Worm (Caenorhabditis elegans): Measurements from ENCODE around the gene Y55B1AR.2.

Y55B1AR.2 gene

DNA sequence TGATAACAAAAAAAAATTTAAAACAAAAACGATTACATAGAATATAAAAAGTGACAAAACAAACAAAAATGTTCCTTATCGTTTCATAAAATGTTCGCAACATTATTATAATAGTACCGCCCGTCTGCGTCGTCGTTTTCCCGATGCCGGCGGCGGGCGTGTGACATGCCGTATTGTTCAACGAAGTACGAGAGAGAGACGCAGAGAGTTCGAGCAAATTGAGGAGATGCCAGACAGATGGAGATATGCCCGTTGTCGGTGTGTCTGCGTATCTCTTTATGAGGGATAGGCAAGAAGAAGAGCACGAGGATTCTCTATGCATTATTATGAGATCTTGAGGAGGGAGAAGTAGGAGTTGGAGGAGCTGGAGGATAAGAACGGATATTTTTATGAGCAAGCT, 25.2 kb upstream of the Y55B1AR.2 start (continued):
- TF ChIP-seq elt-2 (tag; optimal IDR thresholded peaks at IDR 0.05): peak; percentile 81
- TF ChIP-seq fkh-10 (GFP tag; optimal IDR thresholded peaks at IDR 0.05): peak; percentile 66
- TF ChIP-seq ceh-82 (tag; optimal IDR thresholded peaks at IDR 0.05): peak; percentile 53 to 93 (median 71)
- peak; percentile 83 for TF ChIP-seq nhr-47 (tag; optimal IDR thresholded peaks at IDR 0.05)
- TF ChIP-seq snpc-4 (tag; optimal IDR thresholded peaks at IDR 0.05): peak; percentile 65
- peak; percentile 75 for TF ChIP-seq unc-86 (tag; optimal IDR thresholded peaks at IDR 0.05)
- no peak for TF ChIP-seq ama-1 (optimal IDR thresholded peaks at IDR 0.05)
- TF ChIP-seq egl-13 (tag; optimal IDR thresholded peaks at IDR 0.05): peak; percentile 72
- TF ChIP-seq aly-2 (tag; optimal IDR thresholded peaks at IDR 0.05): no peak
- TF ChIP-seq jun-1 (tag; optimal IDR thresholded peaks at IDR 0.05): peak; percentile 70
- no peak for TF ChIP-seq sptf-1 (tag; optimal IDR thresholded peaks at IDR 0.05)
- TF ChIP-seq nhr-19 (GFP tag; conservative IDR thresholded peaks at IDR 0.05): peak; percentile 83
- TF ChIP-seq rnt-1 (tag; optimal IDR thresholded peaks at IDR 0.05): peak; percentile 85
- peak; percentile 85 for TF ChIP-seq nhr-85 (tag)
- no peak for TF ChIP-seq unc-98 (GFP tag; IDR thresholded peaks at IDR 0.05)
- no peak for TF ChIP-seq tlp-1 (tag; optimal IDR thresholded peaks at IDR 0.05)
- TF ChIP-seq egl-27 (tag; optimal IDR thresholded peaks at IDR 0.05): peak in 1 of 2 experiments; percentile 63
- TF ChIP-seq blmp-1 (tag; optimal IDR thresholded peaks at IDR 0.05): peak; percentile 84
- no peak for TF ChIP-seq unc-30 (tag; optimal IDR thresholded peaks at IDR 0.05)
- peak; percentile 28 for TF ChIP-seq sup-37 (GFP tag; optimal IDR thresholded peaks at IDR 0.05)
- TF ChIP-seq lsy-2 (tag; optimal IDR thresholded peaks at IDR 0.05): peak; percentile 76 to 83
- peak; percentile 21 for TF ChIP-seq sox-4 (tag; optimal IDR thresholded peaks at IDR 0.05)
- peak; percentile 43 for TF ChIP-seq lin-15B (tag; optimal IDR thresholded peaks at IDR 0.05)
- TF ChIP-seq hlh-17 (GFP tag; optimal IDR thresholded peaks at IDR 0.05; ENCODE audit: borderline replicate concordance): no peak
- TF ChIP-seq ztf-4 (tag; optimal IDR thresholded peaks at IDR 0.05): peak; percentile 84
- TF ChIP-seq C16A3.4 (tag; optimal IDR thresholded peaks at IDR 0.05): peak; percentile 76
- TF ChIP-seq skn-1 (tag; optimal IDR thresholded peaks at IDR 0.05): peak; percentile 86
- no peak for TF ChIP-seq aha-1 (tag; optimal IDR thresholded peaks at IDR 0.05)
- TF ChIP-seq Y116A8C.19 (tag; optimal IDR thresholded peaks at IDR 0.05; ENCODE audit: borderline replicate concordance): no peak
- TF ChIP-seq lir-3 (tag; optimal IDR thresholded peaks at IDR 0.05; ENCODE audit: poor library complexity): peak; percentile 59
- peak; percentile 61 for TF ChIP-seq nhr-237 (tag; optimal IDR thresholded peaks at IDR 0.05)
- TF ChIP-seq C34B4.2 (tag; optimal IDR thresholded peaks at IDR 0.05): peak; percentile 74
- peak; percentile 64 for TF ChIP-seq isw-1 (GFP tag; IDR thresholded peaks at IDR 0.05)
- no peak for TF ChIP-seq nhr-76 (tag; optimal IDR thresholded peaks at IDR 0.05)
- TF ChIP-seq fkh-8 (tag; optimal IDR thresholded peaks at IDR 0.05): peak; percentile 90
- no peak for TF ChIP-seq pqm-1 (tag; optimal IDR thresholded peaks at IDR 0.05)

DNA sequence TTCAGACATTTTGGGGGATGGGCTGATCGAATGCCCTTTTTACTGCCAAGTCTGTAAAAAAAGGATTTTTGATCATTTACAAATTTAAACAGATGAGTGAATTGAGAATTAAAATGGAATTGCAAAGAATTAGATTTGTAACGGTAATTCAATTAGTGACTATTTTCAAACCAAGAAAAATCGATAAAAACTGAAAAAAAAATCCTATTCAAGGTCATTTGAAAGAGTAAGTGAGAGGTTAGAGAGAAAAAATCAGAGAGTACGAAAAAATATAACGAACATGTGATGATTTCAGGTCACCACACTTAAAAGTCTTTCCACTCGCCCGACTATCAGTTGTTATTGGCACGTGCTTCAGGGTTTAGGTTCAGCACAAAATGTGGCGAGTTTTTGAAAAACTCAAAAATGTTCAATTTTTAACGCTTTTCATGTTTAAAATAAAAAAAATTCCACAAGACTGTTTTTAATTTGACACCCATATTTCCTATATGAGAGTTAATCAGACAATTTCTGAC, 21.7 kb upstream of the Y55B1AR.2 start, which contains the start of gene T19C3.4:
Gene T19C3.4 (minus strand): TSS at position 51 of the 515 bp plus-strand sequence.
- TF ChIP-seq snu-23 (GFP tag; optimal IDR thresholded peaks at IDR 0.05): peak; percentile 16
- TF ChIP-seq nhr-90 (tag; optimal IDR thresholded peaks at IDR 0.05; ENCODE audit: poor library complexity): peak; percentile 9
- peak; percentile 73 for TF ChIP-seq nhr-85 (tag)
- TF ChIP-seq lin-35 (GFP tag; optimal IDR thresholded peaks at IDR 0.05): peak in 1 of 2 experiments; percentile 52
- TF ChIP-seq mdl-1 (tag; optimal IDR thresholded peaks at IDR 0.05): peak in 1 of 2 experiments; percentile 30
- TF ChIP-seq elt-2 (tag; optimal IDR thresholded peaks at IDR 0.05): peak; percentile 27
- no peak for TF ChIP-seq vab-15 (tag; optimal IDR thresholded peaks at IDR 0.05)
- peak in 1 of 2 experiments; percentile 19 for TF ChIP-seq lsy-2 (tag; optimal IDR thresholded peaks at IDR 0.05)
- no peak for TF ChIP-seq ama-1 (optimal IDR thresholded peaks at IDR 0.05)
- no peak for TF ChIP-seq nhr-77 (tag; optimal IDR thresholded peaks at IDR 0.05)
- no peak for TF ChIP-seq efl-1 (optimal IDR thresholded peaks at IDR 0.05)
- peak in 1 of 2 experiments; percentile 35 for TF ChIP-seq efl-1 (GFP tag; optimal IDR thresholded peaks at IDR 0.05 in 1 of 2)

Measured in whole organism, L1 larva.